Fruit fly (Drosophila melanogaster): ENCODE measurements around the gene CG46306.

- TF ChIP-seq fkh (GFP tag; optimal IDR thresholded peaks at IDR 0.05): no peak
- TF ChIP-seq CG32006 (GFP tag; optimal IDR thresholded peaks at IDR 0.05): no peak
- no peak for TF ChIP-seq Blimp-1 (GFP tag; optimal IDR thresholded peaks at IDR 0.05)
- no peak for TF ChIP-seq CG6792 (GFP tag; optimal IDR thresholded peaks at IDR 0.05)
- TF ChIP-seq vri (GFP tag; optimal IDR thresholded peaks at IDR 0.05): no peak
- TF ChIP-seq CG31627 (GFP tag; optimal IDR thresholded peaks at IDR 0.05): no peak
These were observed 44.3 kb downstream of the CG46306 start, which contains the start of gene Rrp45 for dm6 chrX:16791058-16791457.
